Worm (Caenorhabditis elegans) whole organism, young adult: ENCODE measurements around the gene tbcc-1.

Experiments
- lin-54 ChIP-seq: fragments of 200-800 bp; sonication (Bioruptor generic); optimal IDR thresholded peaks from 2 replicates; lab custom pipeline; 2018; ENCODE audit warnings: mild to moderate bottlenecking, missing genetic modification characterization, missing compliant biosample characterization
- snpc-1.1 ChIP-seq: sonication (generic microtip); optimal IDR thresholded peaks from 2 replicates; lab custom pipeline; 2017; ENCODE audit warnings: missing genetic modification characterization, mild to moderate bottlenecking, missing compliant biosample characterization, antibody characterized with exemption, moderate library complexity, missing genotype, missing genetic modification reagents; ENCODE audit not compliant: insufficient read depth

ce11 chrIII:2759308-2759707 lies 28.9 kb upstream of the tbcc-1 start:
- no peak for TF ChIP-seq snpc-1.1 (tag; lab: Kevin White, UChicago)
- no peak for TF ChIP-seq lin-54 (GFP tag; lab: Kevin White, UChicago)
